Worm (Caenorhabditis elegans) whole organism, L1 larva: ENCODE measurements around the gene prx-2.

Source experiments
- C04F5.9 ChIP-seq: sonication (generic microtip); optimal IDR thresholded peaks from 2 replicates; lab custom pipeline; 2016; ENCODE audit warnings: missing genetic modification characterization, missing compliant biosample characterization
- C16A3.4 ChIP-seq: fragments of 150-350 bp; optimal IDR thresholded peaks from 2 replicates; lab custom pipeline; 2014; ENCODE audit warnings: missing biosample characterization, missing genetic modification characterization
- C34B4.2 ChIP-seq: sonication (generic microtip); optimal IDR thresholded peaks from 2 replicates; lab custom pipeline; 2017; ENCODE audit warnings: mild to moderate bottlenecking, missing genetic modification characterization, missing compliant biosample characterization
- ama-1 ChIP-seq: fragments of 150-350 bp; optimal IDR thresholded peaks from 2 replicates; lab custom pipeline; 2014
- blmp-1 ChIP-seq: fragments of 150-350 bp; optimal IDR thresholded peaks from 2 replicates; lab custom pipeline; 2014; ENCODE audit warnings: missing biosample characterization, missing genetic modification characterization
- ceh-63 ChIP-seq: fragments of 200-800 bp; sonication (Bioruptor generic); optimal IDR thresholded peaks from 2 replicates; lab custom pipeline; 2018; ENCODE audit warnings: mild to moderate bottlenecking, missing genetic modification characterization, missing compliant biosample characterization
- ceh-8 ChIP-seq: fragments of 200-800 bp; sonication (Bioruptor generic); optimal IDR thresholded peaks from 2 replicates; lab custom pipeline; 2018; ENCODE audit warnings: mild to moderate bottlenecking, missing genetic modification characterization, moderate library complexity, missing compliant biosample characterization
- ceh-90 ChIP-seq: sonication (generic microtip); optimal IDR thresholded peaks from 2 replicates; lab custom pipeline; 2016; ENCODE audit warnings: missing genetic modification characterization, missing compliant biosample characterization
- dpl-1 ChIP-seq, 3 experiments: fragments of 150-350 bp in 2 of 3; sonication (generic microtip) in 1 of 3; optimal IDR thresholded peaks; 2 replicates each; lab custom pipeline; 2014 to 2017; ENCODE audit warnings: missing biosample characterization in 3 of 3, missing genetic modification characterization in 3 of 3, missing genetic modification reagents in 3 of 3
- dsc-1 ChIP-seq: sonication (generic microtip); optimal IDR thresholded peaks from 2 replicates; lab custom pipeline; 2016; ENCODE audit warnings: mild to moderate bottlenecking, missing genetic modification characterization, missing compliant biosample characterization
- efl-3 ChIP-seq: fragments of 200-800 bp; sonication (Bioruptor generic); optimal IDR thresholded peaks from 2 replicates; lab custom pipeline; 2018; ENCODE audit warnings: mild to moderate bottlenecking, missing genetic modification characterization, missing compliant biosample characterization
- egl-13 ChIP-seq: sonication (generic microtip); optimal IDR thresholded peaks from 2 replicates; lab custom pipeline; 2016; ENCODE audit warnings: missing genotype, missing genetic modification reagents, missing genetic modification characterization, missing compliant biosample characterization
- egl-27 ChIP-seq, 2 experiments: fragments of 150-350 bp in 1 of 2; sonication (generic microtip); optimal IDR thresholded peaks; 3 replicates each; lab custom pipeline; 2017 to 2018; ENCODE audit warnings: missing biosample characterization in 2 of 2, missing genetic modification characterization in 2 of 2, missing genetic modification reagents in 2 of 2
- elt-2 ChIP-seq: sonication (generic microtip); optimal IDR thresholded peaks from 2 replicates; lab custom pipeline; 2016; ENCODE audit warnings: missing genetic modification characterization, mild to moderate bottlenecking, inconsistent platforms, missing compliant biosample characterization, missing genetic modification reagents
- elt-3 ChIP-seq, 6 experiments: fragments of 150-350 bp in 1 of 6; sonication (generic microtip); optimal IDR thresholded peaks; 2 replicates each; lab custom pipeline; 2017 to 2018; ENCODE audit warnings: missing biosample characterization in 6 of 6, missing genetic modification characterization in 6 of 6, inconsistent platforms in 1 of 6
- ets-5 ChIP-seq: fragments of 200-800 bp; sonication (Bioruptor generic); IDR thresholded peaks from 2 replicates; pipeline ENCODE4 v1.3.6; 2022; ENCODE audit warnings: missing genetic modification characterization, missing compliant biosample characterization
- fkh-10 ChIP-seq: sonication (generic microtip); optimal IDR thresholded peaks from 2 replicates; lab custom pipeline; 2017; ENCODE audit warnings: missing biosample characterization, missing genetic modification reagents, missing genetic modification characterization
- fkh-4 ChIP-seq: sonication (generic microtip); optimal IDR thresholded peaks from 2 replicates; lab custom pipeline; 2016; ENCODE audit warnings: missing compliant biosample characterization, missing genetic modification characterization, borderline replicate concordance
- fkh-8 ChIP-seq: sonication (generic microtip); optimal IDR thresholded peaks from 2 replicates; lab custom pipeline; 2016; ENCODE audit warnings: mild to moderate bottlenecking, missing genetic modification characterization, missing compliant biosample characterization
- fos-1 ChIP-seq: fragments of 150-350 bp; optimal IDR thresholded peaks from 2 replicates; lab custom pipeline; 2014; ENCODE audit warnings: missing biosample characterization, missing genetic modification characterization
- hlh-17 ChIP-seq: fragments of 200-800 bp; sonication (Bioruptor generic); optimal IDR thresholded peaks from 2 replicates; lab custom pipeline; 2018; ENCODE audit warnings: missing genetic modification characterization, mild to moderate bottlenecking, missing compliant biosample characterization, moderate library complexity, borderline replicate concordance
- hlh-4 ChIP-seq: sonication (generic microtip); optimal IDR thresholded peaks from 2 replicates; lab custom pipeline; 2016; ENCODE audit warnings: mild to moderate bottlenecking, missing genetic modification characterization, missing compliant biosample characterization
- hpl-2 ChIP-seq: fragments of 150-350 bp; optimal IDR thresholded peaks from 2 replicates; lab custom pipeline; 2014; ENCODE audit warnings: missing biosample characterization, missing genetic modification reagents, missing genetic modification characterization
- irx-1 ChIP-seq: sonication (generic microtip); optimal IDR thresholded peaks from 2 replicates; lab custom pipeline; 2016; ENCODE audit warnings: missing genetic modification characterization, missing compliant biosample characterization
- jun-1 ChIP-seq: fragments of 150-350 bp; optimal IDR thresholded peaks from 2 replicates; lab custom pipeline; 2014; ENCODE audit warnings: missing biosample characterization, missing genetic modification reagents, missing genetic modification characterization
- lin-14 ChIP-seq: fragments of 200-800 bp; sonication (Bioruptor generic); optimal IDR thresholded peaks from 2 replicates; lab custom pipeline; 2018; ENCODE audit warnings: mild to moderate bottlenecking, missing genetic modification characterization, moderate library complexity, missing compliant biosample characterization
- lin-39 ChIP-seq: fragments of 150-350 bp; optimal IDR thresholded peaks from 2 replicates; lab custom pipeline; 2014; ENCODE audit warnings: missing biosample characterization, missing genetic modification reagents, missing genetic modification characterization
- mdl-1 ChIP-seq, 2 experiments: fragments of 150-350 bp; optimal IDR thresholded peaks; 2 replicates each; lab custom pipeline; 2014 to 2017; ENCODE audit warnings: missing biosample characterization in 2 of 2, missing genetic modification characterization in 2 of 2, inconsistent platforms in 1 of 2
- nhr-12 ChIP-seq: sonication (generic microtip); optimal IDR thresholded peaks from 2 replicates; lab custom pipeline; 2017; ENCODE audit warnings: missing biosample characterization, missing genetic modification characterization
- nhr-19 ChIP-seq: fragments of 200-800 bp; sonication (Bioruptor generic); conservative IDR thresholded peaks from 2 replicates; pipeline ENCODE4 v1.3.6; 2022; ENCODE audit warnings: missing genetic modification characterization, missing compliant biosample characterization
- nhr-20 ChIP-seq: sonication (generic microtip); optimal IDR thresholded peaks from 2 replicates; lab custom pipeline; 2016; ENCODE audit warnings: mild to moderate bottlenecking, missing genetic modification characterization, missing compliant biosample characterization
- nhr-28 ChIP-seq: fragments of 150-350 bp; optimal IDR thresholded peaks from 2 replicates; lab custom pipeline; 2014; ENCODE audit warnings: missing biosample characterization, missing genetic modification characterization
- nhr-47 ChIP-seq: sonication (generic microtip); optimal IDR thresholded peaks from 2 replicates; lab custom pipeline; 2016; ENCODE audit warnings: mild to moderate bottlenecking, missing genetic modification characterization, moderate library complexity, missing compliant biosample characterization
- nhr-77 ChIP-seq: fragments of 150-350 bp; optimal IDR thresholded peaks from 2 replicates; lab custom pipeline; 2014; ENCODE audit warnings: missing biosample characterization, missing genetic modification characterization
- nhr-84 ChIP-seq: sonication (generic microtip); optimal IDR thresholded peaks from 2 replicates; lab custom pipeline; 2017; ENCODE audit warnings: missing biosample characterization, missing genetic modification characterization
- nhr-85 ChIP-seq: sonication (generic microtip); peaks from one replicate; lab custom pipeline; 2016; ENCODE audit warnings: missing genetic modification characterization, inconsistent platforms, missing compliant biosample characterization
- pax-3 ChIP-seq: fragments of 200-800 bp; sonication (Bioruptor generic); optimal IDR thresholded peaks from 2 replicates; lab custom pipeline; 2018; ENCODE audit warnings: mild to moderate bottlenecking, missing genetic modification characterization, moderate library complexity, missing compliant biosample characterization
- pqm-1 ChIP-seq: sonication (generic microtip); optimal IDR thresholded peaks from 3 replicates; lab custom pipeline; 2017; ENCODE audit warnings: missing biosample characterization, missing genetic modification characterization
- snpc-4 ChIP-seq: fragments of 150-350 bp; optimal IDR thresholded peaks from 2 replicates; lab custom pipeline; 2014; ENCODE audit warnings: missing biosample characterization, missing genetic modification characterization
- sptf-1 ChIP-seq: fragments of 150-350 bp; optimal IDR thresholded peaks from 2 replicates; lab custom pipeline; 2014; ENCODE audit warnings: missing biosample characterization, missing genetic modification characterization
- sup-37 ChIP-seq: fragments of 200-800 bp; sonication (Bioruptor generic); optimal IDR thresholded peaks from 2 replicates; lab custom pipeline; 2018; ENCODE audit warnings: mild to moderate bottlenecking, missing genetic modification characterization, missing compliant biosample characterization
- swsn-7 ChIP-seq: sonication (generic microtip); optimal IDR thresholded peaks from 2 replicates; lab custom pipeline; 2016; ENCODE audit warnings: missing genetic modification characterization, missing compliant biosample characterization
- tlp-1 ChIP-seq: fragments of 150-350 bp; optimal IDR thresholded peaks from 2 replicates; lab custom pipeline; 2014; ENCODE audit warnings: missing biosample characterization, missing genetic modification characterization
- unc-130 ChIP-seq: fragments of 150-350 bp; optimal IDR thresholded peaks from 2 replicates; lab custom pipeline; 2017; ENCODE audit warnings: missing biosample characterization, missing genetic modification characterization, inconsistent platforms
- unc-30 ChIP-seq: sonication (generic microtip); optimal IDR thresholded peaks from 2 replicates; lab custom pipeline; 2017; ENCODE audit warnings: missing biosample characterization, missing genetic modification characterization
- unc-62 ChIP-seq: fragments of 150-350 bp; optimal IDR thresholded peaks from 2 replicates; lab custom pipeline; 2014; ENCODE audit warnings: missing biosample characterization, missing genetic modification reagents, missing genetic modification characterization
- vab-15 ChIP-seq: sonication (generic microtip); optimal IDR thresholded peaks from 2 replicates; lab custom pipeline; 2017; ENCODE audit warnings: missing genotype, mild to moderate bottlenecking, missing genetic modification characterization, missing compliant biosample characterization
- zag-1 ChIP-seq: fragments of 150-350 bp; optimal IDR thresholded peaks from 2 replicates; lab custom pipeline; 2014; ENCODE audit warnings: missing biosample characterization, missing genetic modification characterization
- zip-4 ChIP-seq: fragments of 200-800 bp; sonication (Bioruptor generic); optimal IDR thresholded peaks from 2 replicates; lab custom pipeline; 2018; ENCODE audit warnings: mild to moderate bottlenecking, missing genetic modification characterization, moderate library complexity, missing compliant biosample characterization
- ztf-11 ChIP-seq, 2 experiments: sonication (generic microtip); optimal IDR thresholded peaks; 2 replicates each; lab custom pipeline; 2016 to 2017; ENCODE audit warnings: missing genetic modification characterization in 2 of 2, missing biosample characterization in 1 of 2, missing compliant biosample characterization in 1 of 2
- ztf-4 ChIP-seq: fragments of 150-350 bp; optimal IDR thresholded peaks from 2 replicates; lab custom pipeline; 2014; ENCODE audit warnings: missing biosample characterization, missing genetic modification characterization

The prx-2 gene

DNA sequence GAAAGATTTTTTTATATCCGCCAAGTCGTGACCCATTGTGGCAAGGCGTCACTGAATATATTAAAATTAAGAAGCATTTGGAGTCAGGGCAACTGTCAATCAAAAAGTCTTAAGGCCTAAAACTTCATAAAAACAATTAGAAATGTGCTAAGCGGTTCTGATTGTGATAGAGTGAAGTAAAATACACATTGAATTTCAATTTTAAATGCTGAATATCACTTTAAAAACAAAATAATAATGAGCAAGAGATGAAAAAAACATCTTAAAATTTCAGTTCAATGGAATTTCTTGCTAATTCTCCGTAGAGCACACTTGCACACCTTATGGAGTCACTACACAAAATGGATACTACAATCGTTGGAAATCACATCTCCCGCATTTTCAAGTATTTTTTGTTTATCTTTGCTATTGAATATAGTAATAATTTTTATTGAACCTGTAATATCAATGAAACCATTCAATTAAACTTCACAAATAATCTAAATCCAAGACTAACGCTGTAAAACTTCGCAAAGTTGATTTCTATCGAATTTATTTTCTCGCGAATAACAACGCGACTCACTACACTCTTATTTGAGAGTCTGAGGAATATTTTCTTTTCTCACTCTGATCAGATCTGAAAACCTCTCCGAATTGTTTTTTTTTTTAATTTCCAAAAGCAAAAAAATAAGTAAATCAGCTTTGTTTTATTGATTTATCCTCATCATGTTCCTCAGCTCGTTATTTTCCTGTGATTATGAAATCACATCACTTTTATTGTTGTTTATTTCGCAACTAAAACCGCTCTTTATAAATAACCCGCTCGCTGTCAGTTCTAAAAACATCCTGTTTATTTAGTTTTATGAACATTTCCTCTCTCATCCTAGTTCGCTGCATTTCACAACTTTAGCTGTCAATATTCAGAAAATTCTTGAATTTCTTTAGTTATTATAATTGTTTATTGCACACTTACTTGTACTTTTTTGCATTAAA, 8.2 kb upstream of the prx-2 start, which contains the start of gene mars-1:
mars-1 (minus strand) TSS at position 51 of the 972 bp plus-strand sequence.
- TF ChIP-seq fkh-8 (peak; percentile 86), elt-3 (tag; optimal IDR thresholded peaks at IDR 0.05; lab: Kevin White, UChicago) (peak in 1 of 6 experiments; percentile 14), lin-14 (GFP tag; lab: Kevin White, UChicago) (peak; percentile 84), nhr-12 (tag; lab: Kevin White, UChicago) (no peak), swsn-7 (tag; lab: Kevin White, UChicago) (peak; percentile 63), unc-62 (GFP tag; lab: Kevin White, UChicago) (no peak), nhr-19 (GFP tag; lab: Robert Waterston, UW) (peak; percentile 51), ceh-90 (peak; percentile 45), nhr-28 (tag; lab: Kevin White, UChicago) (no peak), hlh-4 (tag; lab: Kevin White, UChicago) (no peak), nhr-77 (peak; percentile 74), C34B4.2 (no peak), ztf-4 (tag; lab: Kevin White, UChicago) (peak; percentile 4), zag-1 (tag; lab: Kevin White, UChicago) (no peak), nhr-84 (tag; lab: Kevin White, UChicago) (no peak), C04F5.9 (tag; lab: Kevin White, UChicago) (peak; percentile 62), pax-3 (tag; lab: Kevin White, UChicago) (peak; percentile 81), ceh-63 (GFP tag; lab: Kevin White, UChicago) (peak; percentile 55), irx-1 (tag; lab: Kevin White, UChicago) (peak; percentile 64), nhr-20 (tag; lab: Kevin White, UChicago) (peak; percentile 86), nhr-47 (tag; lab: Kevin White, UChicago) (peak; percentile 82), vab-15 (tag; lab: Kevin White, UChicago) (peak; percentile 80), egl-13 (tag; lab: Kevin White, UChicago) (peak; percentile 56), unc-130 (tag; lab: Kevin White, UChicago) (peak; percentile 37), egl-27 (tag; optimal IDR thresholded peaks at IDR 0.05; lab: Kevin White, UChicago) (no peak), sptf-1 (no peak), mdl-1 (tag; optimal IDR thresholded peaks at IDR 0.05; lab: Kevin White, UChicago) (no peak), efl-3 (no peak), fkh-10 (GFP tag; lab: Kevin White, UChicago) (no peak), ceh-8 (no peak), jun-1 (tag; lab: Kevin White, UChicago) (peak; percentile 60), fkh-4 (tag; lab: Kevin White, UChicago) (no peak), nhr-85 (tag; lab: Kevin White, UChicago) (peak; percentile 81), unc-30 (tag; lab: Kevin White, UChicago) (no peak), lin-39 (tag; lab: Kevin White, UChicago) (no peak), snpc-4 (tag; lab: Kevin White, UChicago) (peak; percentile 17), dsc-1 (tag; lab: Kevin White, UChicago) (peak; percentile 52), pqm-1 (tag; lab: Kevin White, UChicago) (no peak), blmp-1 (tag; lab: Kevin White, UChicago) (peak; percentile 12), ets-5 (GFP tag; lab: Robert Waterston, UW) (no peak), tlp-1 (tag; lab: Kevin White, UChicago) (no peak), hpl-2 (peak; percentile 68), elt-2 (peak; percentile 16), dpl-1 (GFP tag; optimal IDR thresholded peaks at IDR 0.05; lab: Kevin White, UChicago) (peak; percentile 53 to 63 (median 61)), zip-4 (no peak), hlh-17 (GFP tag; lab: Kevin White, UChicago) (no peak), ztf-11 (tag; optimal IDR thresholded peaks at IDR 0.05; lab: Kevin White, UChicago) (peak in 1 of 2 experiments; percentile 60), ama-1 (lab: Kevin White, UChicago) (no peak), C16A3.4 (tag; lab: Kevin White, UChicago) (peak; percentile 89), fos-1 (no peak), sup-37 (GFP tag; lab: Kevin White, UChicago) (no peak)
